Fruit fly (Drosophila melanogaster) whole organism, larva: ENCODE results near the gene Tmem43.

Source experiments
- noc ChIP-seq: fragments of 200-800 bp; sonication (Bioruptor generic); optimal IDR thresholded peaks from 3 replicates; lab custom pipeline; 2019; ENCODE audit warnings: missing biosample characterization, mild to moderate bottlenecking, missing genetic modification characterization, moderate library complexity

Gene Tmem43

dm6 chr3L:7946222-7946621, 31.3 kb upstream of the Tmem43 start, which contains the start of gene CG43880:
TSS of gene CG43880 (minus strand) at chr3L:7946322.
- no peak for TF ChIP-seq noc (tag; lab: Kevin White, UChicago)

- peak; percentile 4 for TF ChIP-seq noc (tag; lab: Kevin White, UChicago)
Measured at dm6 chr3L:7943950-7944349, 29.0 kb upstream of the Tmem43 start.

dm6 chr3L:7943046-7943445, 28.1 kb upstream of the Tmem43 start:
- TF ChIP-seq noc (tag; lab: Kevin White, UChicago) = no peak

DNA sequence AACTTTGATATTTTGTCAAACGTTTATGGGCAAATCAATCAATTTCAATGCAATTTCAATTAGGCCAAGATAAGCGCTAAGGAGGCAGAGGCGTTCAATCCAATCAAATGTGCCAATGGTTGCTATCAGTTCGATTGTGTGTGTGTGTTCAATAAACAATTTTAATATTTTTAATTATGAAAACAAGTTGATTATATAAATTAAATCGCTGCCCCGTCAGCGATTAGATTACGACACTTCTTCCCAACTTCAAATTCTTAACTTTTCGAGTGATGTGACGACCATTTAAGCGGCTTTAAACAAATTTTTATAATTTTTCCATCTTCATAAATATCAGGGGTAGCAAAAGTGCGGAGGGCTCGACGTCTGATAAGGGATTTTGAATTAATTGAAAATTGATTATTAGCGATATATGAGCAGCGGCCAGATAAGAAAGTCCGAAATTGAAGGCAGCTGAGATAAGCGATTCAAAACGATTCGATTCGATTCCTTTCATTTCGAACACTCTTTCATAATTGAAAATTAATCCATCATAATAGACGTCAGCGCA, 27.6 kb upstream of the Tmem43 start:
- TF ChIP-seq noc (tag; lab: Kevin White, UChicago) = peak; percentile 91

DNA sequence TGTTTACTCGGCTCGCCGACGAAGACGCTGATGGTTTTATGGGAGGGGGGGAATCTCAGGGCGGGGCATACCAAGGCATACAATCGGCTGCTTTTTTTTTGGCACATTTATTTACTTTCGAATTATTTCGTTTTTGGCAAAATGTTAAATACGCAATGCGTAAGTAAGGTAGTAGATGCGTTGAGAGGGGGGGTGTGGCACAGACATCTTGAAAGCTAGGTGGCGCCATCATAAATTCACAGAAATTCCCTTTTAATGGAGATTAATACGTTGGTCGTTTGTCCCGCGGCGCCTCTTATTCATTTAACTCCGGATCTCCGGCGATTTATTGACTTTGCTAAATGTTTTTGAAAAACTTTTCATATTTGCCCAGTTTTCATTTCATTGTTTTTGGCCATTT, 26.6 kb upstream of the Tmem43 start:
- no peak for TF ChIP-seq noc (tag; lab: Kevin White, UChicago)

DNA sequence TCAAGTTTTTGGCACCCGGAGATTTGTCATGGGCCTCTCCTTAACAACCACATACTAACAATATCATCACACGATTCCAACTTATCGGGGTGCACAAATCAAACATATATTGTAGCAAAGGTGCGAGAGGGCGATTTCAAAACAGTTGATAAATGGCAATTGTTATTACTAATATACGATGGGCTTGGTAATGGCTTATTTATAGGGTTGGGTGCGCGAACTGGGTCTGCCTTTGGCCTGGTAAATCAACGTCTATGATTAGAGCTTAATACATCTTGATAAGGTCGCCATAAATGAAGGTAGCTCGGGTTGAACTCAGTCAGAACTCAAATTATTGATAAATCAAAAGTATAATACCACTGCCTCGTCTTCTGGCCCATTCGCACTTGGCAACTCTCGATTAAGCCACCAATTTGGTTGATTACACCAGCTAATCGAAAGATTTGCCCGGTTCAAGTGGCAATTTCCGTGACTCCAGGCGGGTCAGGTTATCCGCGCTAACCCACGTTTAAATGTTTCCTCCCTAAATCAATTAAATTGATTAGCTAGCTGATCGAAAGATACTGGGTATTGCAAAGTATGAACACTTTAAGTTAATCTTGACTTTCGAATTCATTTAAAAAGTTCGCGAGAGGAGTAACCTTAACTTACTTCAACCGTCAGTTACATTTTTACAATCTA, 25.8 kb upstream of the Tmem43 start:
- TF ChIP-seq noc (tag; lab: Kevin White, UChicago) = peak; percentile 93

DNA sequence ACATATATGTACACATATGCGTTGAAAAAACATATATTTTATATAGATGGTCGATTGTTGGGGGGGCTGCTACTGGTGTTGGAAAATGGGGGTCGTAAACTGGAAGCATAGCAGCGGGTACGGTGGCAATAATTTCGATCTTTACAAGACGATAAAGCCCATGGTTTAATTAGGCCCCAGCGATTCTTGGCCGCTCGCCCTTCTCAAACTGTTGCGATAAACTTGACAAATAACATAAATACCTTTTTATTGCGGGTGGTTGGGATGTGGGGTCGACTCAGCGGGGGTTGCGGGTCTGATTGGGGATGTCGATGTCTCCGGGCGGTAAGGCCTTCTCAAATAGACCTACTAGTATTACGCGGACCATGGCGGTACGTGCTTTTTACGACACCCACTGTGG, 23.7 kb upstream of the Tmem43 start:
- TF ChIP-seq noc (tag; lab: Kevin White, UChicago) = no peak

DNA sequence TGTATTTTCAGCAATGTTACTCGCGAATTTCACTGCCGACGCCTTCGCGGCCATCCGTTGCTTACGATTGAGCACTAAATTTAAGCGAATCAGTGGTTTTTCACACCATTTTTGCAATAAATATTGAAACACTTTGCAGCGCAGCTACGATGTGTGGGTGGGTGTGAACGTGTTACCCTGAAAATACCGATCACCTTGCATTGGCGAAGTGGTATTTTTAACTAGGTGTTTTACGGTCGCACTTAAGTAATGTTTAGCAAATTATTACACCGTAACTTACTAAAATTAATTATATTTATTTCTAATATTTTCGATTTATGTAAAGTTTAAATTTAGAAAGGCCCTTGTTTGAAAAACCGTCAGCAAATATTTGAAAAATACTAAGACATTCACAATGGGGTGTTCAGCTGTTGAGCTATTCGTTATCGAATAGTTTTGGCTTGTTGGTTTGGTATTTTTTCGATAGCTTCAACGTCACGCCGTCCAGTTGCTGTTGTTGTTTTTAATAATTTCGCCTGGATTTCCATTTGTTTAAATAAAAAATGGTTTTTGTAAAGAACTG, 21.1 kb upstream of the Tmem43 start, which contains the start of the genes syd and Srp9:
Gene syd (minus strand): TSS at position 188 of the 562 bp plus-strand sequence.
Gene Srp9 (plus strand): TSS at position 441 of the 562 bp plus-strand sequence.
- no peak for TF ChIP-seq noc (tag; lab: Kevin White, UChicago)

DNA sequence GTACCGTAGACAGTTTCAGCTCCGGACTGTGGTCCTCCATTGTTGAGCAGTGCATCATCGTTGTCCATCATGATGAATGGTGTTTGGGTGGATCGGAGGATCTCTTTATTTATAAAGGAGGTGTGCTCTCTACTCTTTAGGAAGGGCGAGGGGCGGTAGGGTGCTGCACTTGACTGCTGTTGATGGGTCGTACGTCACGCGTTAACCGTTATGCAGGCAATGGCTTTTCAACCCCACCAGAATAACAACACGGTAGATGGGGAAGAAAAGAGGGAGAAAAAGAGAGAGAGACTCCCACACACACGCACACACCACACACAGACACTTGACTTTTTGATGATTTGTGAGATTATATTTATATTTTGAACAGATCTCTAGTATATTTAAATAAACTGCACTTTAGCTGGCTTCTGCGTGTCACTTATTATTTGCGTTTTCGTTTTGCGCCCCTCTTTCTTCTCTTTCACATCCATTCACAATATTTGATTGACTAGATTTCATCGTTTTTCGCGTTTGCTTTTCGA, 20.6 kb upstream of the Tmem43 start:
- no peak for TF ChIP-seq noc (tag; lab: Kevin White, UChicago)

DNA sequence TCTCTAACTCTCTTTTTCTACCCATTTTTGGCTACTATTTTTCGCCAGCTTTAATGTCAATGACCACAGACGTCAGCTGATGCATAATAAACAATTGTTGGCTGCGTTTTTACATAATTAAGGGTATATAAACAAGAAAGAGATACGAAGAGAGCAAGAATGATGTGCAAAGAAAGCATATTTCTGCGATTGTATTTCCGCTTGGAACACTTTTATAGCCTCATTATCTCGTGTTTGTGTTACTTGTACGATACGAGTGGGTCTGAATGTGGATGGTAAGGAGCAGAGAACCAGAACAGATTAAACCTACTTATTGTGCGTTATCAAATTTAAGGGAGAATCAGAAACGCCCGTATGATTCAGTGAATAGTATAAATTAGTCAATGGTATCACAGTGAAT, 19.9 kb upstream of the Tmem43 start:
- peak; percentile 56 for TF ChIP-seq noc (tag; lab: Kevin White, UChicago)

DNA sequence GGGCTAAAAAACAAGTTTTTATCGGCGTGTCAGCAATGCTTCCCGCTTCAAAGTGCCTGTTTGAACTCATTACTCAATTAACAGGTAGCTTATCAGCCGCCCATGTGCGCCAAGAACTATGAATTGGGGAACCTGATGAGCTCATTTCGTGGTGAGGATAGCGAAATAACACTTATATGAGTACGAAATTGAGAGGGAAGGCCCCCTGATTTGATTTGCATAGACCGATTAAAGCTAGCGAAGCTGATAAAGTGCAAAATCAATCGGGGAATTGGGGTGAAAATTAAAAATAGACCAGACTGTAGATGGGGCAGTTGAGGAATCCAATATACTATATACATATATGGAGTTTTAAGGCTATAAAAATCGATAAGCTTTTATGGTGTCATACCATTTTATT, 19.3 kb upstream of the Tmem43 start:
- no peak for TF ChIP-seq noc (tag; lab: Kevin White, UChicago)

DNA sequence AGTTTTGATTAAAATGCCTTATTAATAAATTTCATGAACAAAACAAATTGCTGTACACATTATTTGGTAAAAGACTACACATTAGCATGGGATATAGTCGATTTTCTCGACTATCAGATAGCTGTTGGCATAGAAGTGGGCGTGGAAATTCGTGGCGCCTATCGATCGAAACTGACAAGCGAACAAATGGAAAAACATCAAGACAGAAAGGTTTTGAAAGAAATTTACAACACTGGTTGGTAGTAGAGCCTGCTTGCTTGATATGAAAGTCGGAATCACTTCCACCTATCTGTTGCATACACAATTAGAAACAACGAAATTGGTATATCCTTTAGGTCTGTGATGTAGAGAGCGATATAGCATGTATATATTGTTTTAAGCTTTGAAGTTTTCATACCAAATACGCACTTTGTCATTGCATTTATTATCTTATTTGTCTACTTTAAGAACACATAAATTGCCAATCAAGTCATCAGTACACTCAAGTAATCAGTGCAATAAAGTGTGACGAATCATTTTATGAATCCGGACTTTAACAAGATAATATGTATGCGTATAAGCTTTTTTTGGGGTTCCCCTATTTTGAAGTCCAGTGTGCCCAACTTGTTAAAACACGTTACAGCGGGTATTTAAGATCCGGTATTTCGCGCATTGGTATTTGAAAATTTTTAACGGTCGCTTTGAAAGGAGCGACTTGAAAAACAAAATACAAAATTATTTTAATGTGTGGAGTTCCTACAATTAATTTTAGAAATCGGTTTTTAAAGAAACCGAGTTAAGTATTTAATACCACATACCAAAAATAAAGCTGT, 1.1 kb upstream of the Tmem43 start:
- TF ChIP-seq noc (tag; lab: Kevin White, UChicago) = no peak

DNA sequence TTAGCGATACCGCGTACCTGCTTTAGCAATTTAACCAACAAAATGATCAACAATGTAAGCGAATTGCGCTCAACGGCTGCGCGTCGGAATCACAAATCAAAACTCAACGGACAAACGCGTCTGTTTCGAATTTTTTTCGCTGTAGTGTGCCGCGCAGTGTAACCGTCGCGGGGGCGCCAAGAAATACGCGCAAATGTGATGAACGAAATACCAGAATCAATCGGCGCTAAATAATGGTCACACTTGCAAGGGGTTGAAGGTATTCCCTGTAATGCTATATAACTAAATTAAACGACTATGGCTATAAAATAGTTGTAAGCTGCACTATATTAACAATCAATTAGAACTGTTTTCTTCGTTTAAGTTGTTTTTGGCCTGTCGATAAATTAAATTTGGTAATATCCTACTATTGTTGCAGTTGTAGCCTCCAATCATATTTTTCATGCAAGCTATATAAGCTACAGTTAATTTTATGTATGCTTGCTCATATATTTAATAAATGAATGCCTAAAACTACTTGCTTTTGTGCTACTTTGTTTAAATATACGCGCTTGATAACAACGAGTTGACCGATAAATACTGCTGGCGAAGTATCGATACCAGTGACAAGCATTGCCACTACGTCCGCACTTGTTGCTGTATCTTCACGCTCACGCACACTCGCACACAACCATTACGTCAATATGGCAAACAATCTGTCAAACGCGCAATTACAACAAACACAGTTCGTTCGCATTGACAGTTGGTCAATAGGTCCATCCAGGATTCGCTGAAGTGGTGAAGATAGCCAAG, 3.0 kb downstream of the Tmem43 start, which contains the start of the genes pbl and CG8281:
Gene pbl (minus strand): TSS at position 190 of the 792 bp plus-strand sequence.
Gene CG8281 (plus strand): TSS at position 699 of the 792 bp plus-strand sequence.
- TF ChIP-seq noc (tag; lab: Kevin White, UChicago) = peak; percentile 10

DNA sequence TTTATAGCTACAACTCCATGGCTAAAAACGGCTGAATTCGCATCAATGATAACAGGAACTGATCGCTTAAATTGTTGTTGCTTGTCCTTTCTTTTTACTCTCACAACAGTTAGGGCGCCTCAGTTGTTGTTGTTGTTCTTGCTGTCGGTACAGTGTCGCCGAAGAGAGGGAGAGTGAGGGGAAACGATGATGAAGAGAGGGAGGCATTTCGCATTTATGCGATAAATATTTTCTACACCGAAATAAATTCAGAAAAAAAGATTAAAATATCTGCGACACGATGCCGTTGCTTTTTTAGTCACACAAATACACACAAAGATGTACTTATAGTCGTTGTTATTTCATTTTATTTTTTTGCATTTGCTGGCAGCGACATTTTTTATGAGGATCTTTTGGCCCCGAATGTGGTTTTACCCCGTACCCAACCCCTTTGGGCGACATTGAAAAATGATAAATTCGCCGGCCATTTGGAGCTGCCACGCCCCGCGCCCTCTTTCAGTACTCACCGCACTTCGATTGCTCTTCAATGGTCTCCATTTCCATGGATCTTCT, 3.9 kb downstream of the Tmem43 start:
- no peak for TF ChIP-seq noc (tag; lab: Kevin White, UChicago)
